Worm (Caenorhabditis elegans) whole organism, L4/young adult: ENCODE measurements around the gene snx-13.

Experiments used
- dao-5 ChIP-seq: sonication (generic microtip); optimal IDR thresholded peaks from 2 replicates; lab custom pipeline; 2016; ENCODE audit warnings: missing genotype, missing genetic modification characterization, moderate library complexity, missing compliant biosample characterization
- him-1 ChIP-seq: sonication (generic microtip); optimal IDR thresholded peaks from 2 replicates; lab custom pipeline; 2016; ENCODE audit warnings: missing genotype, missing genetic modification reagents, missing genetic modification characterization, missing compliant biosample characterization

ce11 chrIV:17116821-17117220 lies 29.6 kb upstream of the snx-13 start:
- TF ChIP-seq him-1 (tag; lab: Kevin White, UChicago) (no peak), dao-5 (tag; lab: Kevin White, UChicago) (no peak)
